Worm (Caenorhabditis elegans): Measurements from ENCODE around the gene acy-3.
A peak's percentile ranks its signal among the peaks of the same experiment; 100 is the strongest.

The acy-3 gene

DNA sequence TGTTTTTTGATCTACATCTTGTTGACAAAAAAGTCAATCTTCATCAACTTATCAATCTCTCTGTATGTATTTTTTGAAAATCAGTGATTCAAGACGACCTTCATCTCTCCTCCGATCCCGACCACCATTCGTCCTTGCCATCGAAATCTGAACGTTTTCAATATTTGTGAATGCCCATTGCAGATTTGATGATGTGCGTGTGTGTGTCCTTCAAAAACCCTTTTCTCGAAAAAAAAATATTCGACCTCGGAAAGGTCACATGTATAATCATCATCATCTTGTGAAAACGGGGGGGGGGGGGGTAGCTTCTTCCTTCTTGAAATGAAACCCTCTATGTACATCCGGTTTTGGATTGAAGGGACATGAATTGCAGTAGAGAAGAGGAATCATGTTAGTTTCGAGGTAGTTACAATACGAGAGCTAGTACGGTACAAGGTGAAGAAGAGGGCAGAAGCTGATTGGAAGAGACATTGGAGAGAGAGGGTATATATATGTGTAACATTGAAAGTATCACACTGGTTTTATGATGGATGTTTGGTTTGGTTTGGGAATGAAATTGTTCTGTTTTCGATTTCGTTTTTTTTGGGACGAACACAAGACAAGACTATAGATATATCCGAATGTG lies 26.2 kb upstream of the acy-3 start (continued):
- TF ChIP-seq nhr-71 (tag; optimal IDR thresholded peaks at IDR 0.05) (peak; percentile 10), F16B12.6 (tag; optimal IDR thresholded peaks at IDR 0.05) (no peak), xbp-1 (tag; optimal IDR thresholded peaks at IDR 0.05) (no peak), ceh-82 (tag; optimal IDR thresholded peaks at IDR 0.05) (no peak), swsn-7 (tag; optimal IDR thresholded peaks at IDR 0.05) (no peak), lin-13 (GFP tag; optimal IDR thresholded peaks at IDR 0.05) (no peak), unc-130 (tag; optimal IDR thresholded peaks at IDR 0.05) (no peak), ceh-88 (GFP tag; IDR thresholded peaks at IDR 0.05) (no peak), efl-3 (GFP tag; optimal IDR thresholded peaks at IDR 0.05) (no peak), nhr-84 (tag; optimal IDR thresholded peaks at IDR 0.05) (no peak), lir-3 (tag; optimal IDR thresholded peaks at IDR 0.05; ENCODE audit: poor library complexity) (no peak), unc-98 (GFP tag; IDR thresholded peaks at IDR 0.05) (no peak), pax-3 (tag; optimal IDR thresholded peaks at IDR 0.05) (no peak), elt-3 (tag; optimal IDR thresholded peaks at IDR 0.05) (no peak), nhr-19 (GFP tag; conservative IDR thresholded peaks at IDR 0.05) (0 out of 2 replicates have a peak, but pooled peaks have one; percentile 7), ceh-63 (GFP tag; optimal IDR thresholded peaks at IDR 0.05) (no peak), rnt-1 (tag; optimal IDR thresholded peaks at IDR 0.05) (no peak), skn-1 (tag; optimal IDR thresholded peaks at IDR 0.05) (no peak), sptf-1 (tag; optimal IDR thresholded peaks at IDR 0.05) (no peak), mep-1 (tag; optimal IDR thresholded peaks at IDR 0.05) (peak; percentile 33), lin-35 (GFP tag; optimal IDR thresholded peaks at IDR 0.05) (no peak), elt-2 (tag; optimal IDR thresholded peaks at IDR 0.05) (no peak), lsy-2 (tag; optimal IDR thresholded peaks at IDR 0.05) (peak in 1 of 2 experiments; percentile 16), hlh-4 (tag; optimal IDR thresholded peaks at IDR 0.05) (no peak), pag-3 (tag; optimal IDR thresholded peaks at IDR 0.05; ENCODE audit: borderline replicate concordance, insufficient read depth) (no peak), C04F5.9 (tag; optimal IDR thresholded peaks at IDR 0.05) (no peak), irx-1 (tag; optimal IDR thresholded peaks at IDR 0.05) (no peak), hpl-2 (GFP tag; optimal IDR thresholded peaks at IDR 0.05) (no peak), nhr-12 (tag; optimal IDR thresholded peaks at IDR 0.05) (no peak), aha-1 (tag; optimal IDR thresholded peaks at IDR 0.05) (no peak), unc-86 (tag; optimal IDR thresholded peaks at IDR 0.05) (no peak), unc-62 (GFP tag; optimal IDR thresholded peaks at IDR 0.05) (no peak), isw-1 (GFP tag; IDR thresholded peaks at IDR 0.05) (no peak)

DNA sequence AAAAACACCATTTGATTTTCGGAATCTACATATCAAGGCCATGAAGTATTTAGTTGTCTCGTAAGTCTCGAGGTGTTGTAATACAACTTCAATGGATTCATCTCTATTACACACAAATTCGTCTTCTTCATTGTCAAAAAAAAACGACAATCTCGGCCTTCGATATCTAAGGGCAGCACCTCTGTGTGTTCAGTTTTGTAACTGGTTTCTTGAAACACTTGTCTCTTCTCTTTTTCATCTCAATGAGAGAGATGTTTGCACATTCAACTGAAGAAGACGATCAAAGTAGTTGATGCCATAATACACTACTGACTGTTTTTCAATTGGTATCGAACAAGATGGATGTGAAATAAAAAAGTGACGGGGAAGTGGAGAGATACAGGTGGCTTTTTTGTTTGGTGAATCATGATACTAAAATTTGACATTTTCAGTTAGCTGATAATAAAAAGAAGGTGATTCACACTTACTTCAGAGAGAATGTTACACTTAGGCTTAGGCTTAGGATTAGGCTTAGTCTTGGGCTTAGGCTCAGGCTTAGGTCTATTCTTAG lies 25.2 kb upstream of the acy-3 start:
- TF ChIP-seq blmp-1 (tag; optimal IDR thresholded peaks at IDR 0.05) (peak; percentile 10), nhr-20 (tag; optimal IDR thresholded peaks at IDR 0.05) (peak; percentile 29), fkh-10 (GFP tag; optimal IDR thresholded peaks at IDR 0.05) (no peak), lin-14 (GFP tag; optimal IDR thresholded peaks at IDR 0.05) (peak; percentile 83), snu-23 (GFP tag; optimal IDR thresholded peaks at IDR 0.05) (peak; percentile 38), ets-5 (GFP tag; IDR thresholded peaks at IDR 0.05) (no peak), unc-86 (tag; optimal IDR thresholded peaks at IDR 0.05) (no peak), ztf-11 (tag; optimal IDR thresholded peaks at IDR 0.05) (no peak), mep-1 (tag; optimal IDR thresholded peaks at IDR 0.05) (peak; percentile 9), nhr-19 (GFP tag; conservative IDR thresholded peaks at IDR 0.05) (0 out of 2 replicates have a peak, but pooled peaks have one; percentile 4), nhr-85 (tag) (peak; percentile 92), nhr-90 (tag; optimal IDR thresholded peaks at IDR 0.05; ENCODE audit: poor library complexity) (peak; percentile 2), grh-1 (GFP tag; IDR thresholded peaks at IDR 0.05) (0 out of 2 replicates have a peak, but pooled peaks have one; percentile 37), alr-1 (tag; optimal IDR thresholded peaks at IDR 0.05; ENCODE audit: borderline replicate concordance) (no peak), nhr-71 (tag; optimal IDR thresholded peaks at IDR 0.05) (peak; percentile 14), lsy-2 (tag; optimal IDR thresholded peaks at IDR 0.05) (peak in 1 of 2 experiments; percentile 23), elt-3 (tag; optimal IDR thresholded peaks at IDR 0.05) (peak in 1 of 6 experiments; percentile 16)
